Fruit fly (Drosophila melanogaster): ENCODE data around the gene Sras.

The Sras gene

dm6 chr3L:5579762-5580161 is 16.2 kb downstream of the Sras start:
- TF ChIP-seq CG7045 (GFP tag; optimal IDR thresholded peaks at IDR 0.05) (no peak), bab1 (GFP tag; optimal IDR thresholded peaks at IDR 0.05) (no peak)

dm6 chr3L:5580490-5581116 is 17.0 kb downstream of the Sras start:
- no peak for TF ChIP-seq CG1620 (GFP tag; optimal IDR thresholded peaks at IDR 0.05)
- peak; percentile 22 for TF ChIP-seq kay (GFP tag; ENCODE audit: borderline replicate concordance)

- TF ChIP-seq CG12768 (GFP tag; optimal IDR thresholded peaks at IDR 0.05) (no peak), ovo (GFP tag; optimal IDR thresholded peaks at IDR 0.05) (no peak), tj (GFP tag; optimal IDR thresholded peaks at IDR 0.05) (no peak), CG33017 (tag; optimal IDR thresholded peaks at IDR 0.05) (no peak), pad (GFP tag; optimal IDR thresholded peaks at IDR 0.05) (no peak), kay (GFP tag; ENCODE audit: borderline replicate concordance) (no peak), CG5204 (GFP tag; optimal IDR thresholded peaks at IDR 0.05) (no peak), cic (GFP tag; optimal IDR thresholded peaks at IDR 0.05) (no peak), CG11617 (GFP tag; optimal IDR thresholded peaks at IDR 0.05) (no peak), bab1 (GFP tag; optimal IDR thresholded peaks at IDR 0.05) (no peak), toe (GFP tag; optimal IDR thresholded peaks at IDR 0.05) (no peak)
These were observed 18.0 kb downstream of the Sras start for dm6 chr3L:5581542-5581941.

dm6 chr3L:5583295-5583707 is 19.7 kb downstream of the Sras start:
- TF ChIP-seq Hr96 (GFP tag; optimal IDR thresholded peaks at IDR 0.05) (peak; percentile 79), CG33017 (tag; optimal IDR thresholded peaks at IDR 0.05) (peak; percentile 53), ovo (GFP tag; optimal IDR thresholded peaks at IDR 0.05) (peak; percentile 67), kay (GFP tag; ENCODE audit: borderline replicate concordance) (no peak), CG12768 (GFP tag; optimal IDR thresholded peaks at IDR 0.05) (peak; percentile 69), CG7045 (GFP tag; optimal IDR thresholded peaks at IDR 0.05) (peak; percentile 75), Crg-1 (GFP tag; optimal IDR thresholded peaks at IDR 0.05) (peak; percentile 67), CG7101 (tag; optimal IDR thresholded peaks at IDR 0.05) (peak; percentile 77), bab1 (GFP tag; optimal IDR thresholded peaks at IDR 0.05) (peak; percentile 85), CG1620 (GFP tag; optimal IDR thresholded peaks at IDR 0.05) (peak; percentile 82), Clk (GFP tag; optimal IDR thresholded peaks at IDR 0.05) (peak; percentile 71), tj (GFP tag; optimal IDR thresholded peaks at IDR 0.05) (peak; percentile 47), cic (GFP tag; optimal IDR thresholded peaks at IDR 0.05) (no peak), CG5204 (GFP tag; optimal IDR thresholded peaks at IDR 0.05) (peak; percentile 83), CG11617 (GFP tag; optimal IDR thresholded peaks at IDR 0.05) (peak; percentile 51), toe (GFP tag; optimal IDR thresholded peaks at IDR 0.05) (peak; percentile 91), pad (GFP tag; optimal IDR thresholded peaks at IDR 0.05) (peak; percentile 63), Mnt (GFP tag; optimal IDR thresholded peaks at IDR 0.05) (peak; percentile 67), CG14711 (tag; optimal IDR thresholded peaks at IDR 0.05) (peak; percentile 75), cnc (optimal IDR thresholded peaks at IDR 0.05) (no peak)

- TF ChIP-seq tj (GFP tag; optimal IDR thresholded peaks at IDR 0.05) (peak; percentile 91), bab1 (GFP tag; optimal IDR thresholded peaks at IDR 0.05) (no peak)
These were observed 28.9 kb downstream of the Sras start, which contains the start of gene spo for dm6 chr3L:5592437-5592836. spo (minus strand) TSS chr3L:5592571.

- TF ChIP-seq pad (GFP tag; optimal IDR thresholded peaks at IDR 0.05), result no peak
- TF ChIP-seq CG7101 (tag; optimal IDR thresholded peaks at IDR 0.05), result no peak
- no peak for TF ChIP-seq CG11617 (GFP tag; optimal IDR thresholded peaks at IDR 0.05)
- no peak for TF ChIP-seq Hr96 (GFP tag; optimal IDR thresholded peaks at IDR 0.05)
- no peak for TF ChIP-seq CG14711 (tag; optimal IDR thresholded peaks at IDR 0.05)
- TF ChIP-seq kay (GFP tag; ENCODE audit: borderline replicate concordance), result no peak
These were observed 30.7 kb downstream of the Sras start for dm6 chr3L:5594163-5594715.

- TF ChIP-seq kay (GFP tag; ENCODE audit: borderline replicate concordance) (peak; percentile 47), cnc (optimal IDR thresholded peaks at IDR 0.05) (no peak)
These were observed 31.4 kb downstream of the Sras start, which contains the start of the genes Alp10 and Alp9 for dm6 chr3L:5594853-5595593. Alp10 (minus strand) TSS chr3L:5595272. Alp9 (plus strand) TSS chr3L:5595542.

All from whole organism, adult.